Fruit fly (Drosophila melanogaster) whole organism, pupa: ENCODE results near the gene CG11828.

Experiments used
- CG10348 ChIP-seq: fragments of 200-800 bp; sonication (Bioruptor generic); IDR thresholded peaks from 2 replicates; pipeline ENCODE4 v1.3.6; 2022; ENCODE audit warnings: missing biosample characterization, missing genetic modification characterization
- CG13204 ChIP-seq: fragments of 200-800 bp; sonication (Bioruptor generic); optimal IDR thresholded peaks from 2 replicates; lab custom pipeline; 2018; ENCODE audit warnings: missing biosample characterization, mild to moderate bottlenecking, missing genetic modification characterization, moderate library complexity
- CG15710 ChIP-seq: fragments of 200-800 bp; sonication (Bioruptor generic); optimal IDR thresholded peaks from 2 replicates; lab custom pipeline; 2018; ENCODE audit warnings: missing biosample characterization, mild to moderate bottlenecking, missing genetic modification characterization, moderate library complexity
- CG32121 ChIP-seq: fragments of 200-800 bp; sonication (Bioruptor generic); IDR thresholded peaks from 2 replicates; pipeline ENCODE4 v1.3.6; 2022; ENCODE audit warnings: missing biosample characterization, missing genetic modification characterization
- CG34367 ChIP-seq: fragments of 200-800 bp; sonication (Bioruptor generic); optimal IDR thresholded peaks from 2 replicates; lab custom pipeline; 2018; ENCODE audit warnings: missing biosample characterization, mild to moderate bottlenecking, missing genetic modification characterization
- CG8301 ChIP-seq: fragments of 200-800 bp; sonication (Bioruptor generic); optimal IDR thresholded peaks from 2 replicates; lab custom pipeline; 2018; ENCODE audit warnings: missing biosample characterization, mild to moderate bottlenecking, missing genetic modification characterization
- CG9948 ChIP-seq: fragments of 200-800 bp; sonication (Bioruptor generic); optimal IDR thresholded peaks from 2 replicates; lab custom pipeline; 2018; ENCODE audit warnings: missing biosample characterization, mild to moderate bottlenecking, missing genetic modification characterization, moderate library complexity
- D1 ChIP-seq: fragments of 200-800 bp; sonication (Bioruptor generic); optimal IDR thresholded peaks from 2 replicates; lab custom pipeline; 2018; ENCODE audit warnings: missing biosample characterization, mild to moderate bottlenecking, missing genetic modification characterization, moderate library complexity
- EcR ChIP-seq: fragments of 200-800 bp; sonication (Bioruptor generic); optimal IDR thresholded peaks from 3 replicates; lab custom pipeline; 2019; ENCODE audit warnings: missing biosample characterization, missing genetic modification characterization, mild to moderate bottlenecking, moderate library complexity, missing genetic modification reagents
- Ets98B ChIP-seq: fragments of 200-800 bp; sonication (Bioruptor generic); IDR thresholded peaks from 2 replicates; pipeline ENCODE4 v1.3.6; 2022; ENCODE audit warnings: missing biosample characterization, missing genetic modification characterization
- Snoo ChIP-seq: fragments of 200-800 bp; sonication (Bioruptor generic); optimal IDR thresholded peaks from 3 replicates; lab custom pipeline; 2017; ENCODE audit warnings: missing biosample characterization, mild to moderate bottlenecking, missing genetic modification characterization, inconsistent platforms
- fd96Ca ChIP-seq: fragments of 200-800 bp; sonication (Bioruptor generic); IDR thresholded peaks from 3 replicates; pipeline ENCODE4 v1.3.6; 2022; ENCODE audit warnings: missing biosample characterization, missing genetic modification characterization
- rn ChIP-seq: fragments of 200-800 bp; sonication (Bioruptor generic); IDR thresholded peaks from 2 replicates; pipeline ENCODE4 v1.3.6; 2022; ENCODE audit warnings: missing biosample characterization, missing genetic modification characterization

DNA sequence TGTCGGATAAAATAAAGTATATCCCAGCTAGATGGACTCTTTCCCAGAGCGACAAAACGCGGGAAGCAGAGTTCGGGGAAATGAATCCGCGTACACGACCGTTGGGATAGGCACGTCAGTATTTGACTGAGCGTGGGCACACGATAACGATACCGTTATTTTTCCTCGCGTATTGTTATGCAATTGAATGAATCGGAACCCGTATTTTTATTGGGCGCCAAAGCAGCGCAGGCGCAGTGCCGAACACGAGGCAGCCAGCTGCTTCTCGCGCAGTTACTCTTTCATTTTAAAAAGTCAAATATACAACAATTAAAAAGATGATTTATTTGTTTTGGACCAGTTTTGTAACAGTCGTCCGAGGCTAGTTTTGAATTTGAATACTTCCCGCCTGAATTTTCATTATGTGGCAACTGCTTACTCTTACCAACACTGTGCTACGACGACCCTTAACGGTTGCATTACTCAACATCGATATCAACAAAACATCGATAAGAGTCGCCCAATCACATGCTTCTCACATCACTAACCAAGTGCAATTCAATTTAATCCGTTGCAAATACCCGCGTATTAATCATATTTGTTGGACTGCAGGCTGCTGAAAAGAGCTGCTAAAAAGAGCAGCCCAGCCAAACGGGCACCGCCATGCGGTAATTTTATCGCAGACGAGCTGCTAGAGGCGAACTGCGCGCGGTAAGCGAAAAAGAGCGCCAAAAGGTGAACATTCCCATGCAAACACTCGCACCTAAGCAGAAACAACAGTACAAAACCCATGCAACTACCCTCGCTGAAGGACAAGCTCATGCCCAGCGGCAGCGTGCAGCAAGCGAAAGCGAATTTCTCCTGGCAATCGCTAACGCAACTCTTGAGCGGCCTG lies 35.0 kb upstream of the CG11828 start, which contains the start of the genes CG33203 and Doa:
- TF ChIP-seq CG13204 (GFP tag; lab: Kevin White, UChicago) (no peak), D1 (tag; lab: Kevin White, UChicago) (no peak), rn (GFP tag; lab: Robert Waterston, UW) (no peak), CG10348 (no peak), Ets98B (GFP tag; lab: Robert Waterston, UW) (0 out of 2 replicates have a peak, but pooled peaks have one; percentile 12), CG8301 (tag; lab: Kevin White, UChicago) (no peak), CG34367 (tag; lab: Kevin White, UChicago) (no peak), CG32121 (GFP tag; lab: Robert Waterston, UW) (no peak), fd96Ca (GFP tag; lab: Robert Waterston, UW) (no peak), Snoo (tag; lab: Kevin White, UChicago) (no peak), CG15710 (no peak), EcR (GFP tag; lab: Kevin White, UChicago) (no peak), CG9948 (no peak)
